Worm (Caenorhabditis elegans): Measurements from ENCODE around the gene F58F12.3.

ce11 chrII:6413788-6414187 is 22.7 kb upstream of the F58F12.3 start:
- TF ChIP-seq ama-1 (optimal IDR thresholded peaks at IDR 0.05) (no peak), ets-7 (tag; optimal IDR thresholded peaks at IDR 0.05) (no peak), F13C5.2 (tag; optimal IDR thresholded peaks at IDR 0.05) (no peak), tbx-11 (GFP tag; IDR thresholded peaks at IDR 0.05) (no peak), ceh-13 (GFP tag; optimal IDR thresholded peaks at IDR 0.05) (no peak), B0310.2 (tag; optimal IDR thresholded peaks at IDR 0.05) (no peak), tbx-37 (GFP tag; conservative IDR thresholded peaks at IDR 0.05) (no peak), sea-1 (GFP tag; conservative IDR thresholded peaks at IDR 0.05) (no peak), flt-1 (GFP tag; IDR thresholded peaks at IDR 0.05) (no peak), hmbx-1 (tag; optimal IDR thresholded peaks at IDR 0.05) (no peak)

All from whole organism, early embryonic.